Fruit fly (Drosophila melanogaster) whole organism, adult: ENCODE measurements around the gene CG7208.

ENCODE experiments used
- CG11617 ChIP-seq: fragments of 200-800 bp; sonication (Bioruptor generic); optimal IDR thresholded peaks from 2 replicates; lab custom pipeline; 2017; ENCODE audit warnings: mild to moderate bottlenecking, missing biosample characterization, missing genetic modification reagents, missing genetic modification characterization
- CG5204 ChIP-seq: fragments of 200-800 bp; sonication (Bioruptor generic); optimal IDR thresholded peaks from 2 replicates; lab custom pipeline; 2016; ENCODE audit warnings: missing biosample characterization, missing genetic modification characterization
- CG7045 ChIP-seq: fragments of 200-800 bp; sonication (Bioruptor generic); optimal IDR thresholded peaks from 2 replicates; lab custom pipeline; 2017; ENCODE audit warnings: missing biosample characterization, mild to moderate bottlenecking, missing genetic modification characterization
- CG7101 ChIP-seq: fragments of 200-800 bp; sonication (Bioruptor generic); optimal IDR thresholded peaks from 2 replicates; lab custom pipeline; 2018; ENCODE audit warnings: missing biosample characterization, mild to moderate bottlenecking, missing genetic modification characterization, moderate library complexity
- Hr96 ChIP-seq: fragments of 200-800 bp; sonication (Bioruptor generic); optimal IDR thresholded peaks from 2 replicates; lab custom pipeline; 2016; ENCODE audit warnings: missing biosample characterization, missing genetic modification characterization
- cic ChIP-seq: fragments of 200-800 bp; sonication (Bioruptor generic); optimal IDR thresholded peaks from 2 replicates; lab custom pipeline; 2017; ENCODE audit warnings: missing biosample characterization, mild to moderate bottlenecking, missing genetic modification characterization, moderate library complexity
- cnc ChIP-seq, 2 experiments: fragments of >200 bp; optimal IDR thresholded peaks; 2 replicates each; lab custom pipeline; 2017
- kay ChIP-seq: fragments of 200-800 bp; sonication (Bioruptor generic); peaks from one replicate; lab custom pipeline; 2016; ENCODE audit warnings: missing biosample characterization, missing genetic modification characterization, borderline replicate concordance
- pad ChIP-seq: fragments of 200-800 bp; sonication (Bioruptor generic); optimal IDR thresholded peaks from 3 replicates; lab custom pipeline; 2017; ENCODE audit warnings: missing biosample characterization, missing genetic modification characterization, mild to moderate bottlenecking, moderate library complexity, missing genetic modification reagents

DNA sequence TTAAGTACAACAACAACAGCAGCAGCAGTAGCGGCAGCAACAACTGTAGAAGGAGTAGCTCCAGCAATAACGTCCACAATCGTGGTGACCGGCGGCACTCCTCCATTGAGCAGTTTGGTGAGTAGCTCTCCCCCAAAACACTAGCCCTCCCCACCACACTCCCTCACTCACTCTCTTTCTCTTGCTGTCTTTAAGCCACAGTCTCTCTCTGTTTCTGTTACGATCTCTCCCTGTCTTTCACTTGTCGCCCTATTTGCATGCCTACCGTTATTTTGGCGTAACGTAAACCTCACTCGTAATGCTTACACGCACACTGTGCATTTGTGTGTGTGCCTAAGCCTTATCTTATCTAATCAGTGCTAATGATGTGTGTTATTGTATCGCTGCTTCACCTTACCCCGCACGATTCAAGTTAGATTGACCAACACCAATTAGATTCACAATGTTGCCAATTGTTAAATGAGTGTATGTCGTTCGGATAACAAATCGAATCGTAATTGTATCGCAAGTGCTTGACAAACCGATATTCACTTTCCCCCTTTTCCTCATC, 15.5 kb downstream of the CG7208 start:
- peak; percentile 2 for TF ChIP-seq CG11617 (GFP tag; lab: Kevin White, UChicago)
- TF ChIP-seq CG7101 (tag; lab: Kevin White, UChicago): peak; percentile 14
- no peak for TF ChIP-seq kay (GFP tag; lab: Kevin White, UChicago)
- TF ChIP-seq pad (GFP tag; lab: Kevin White, UChicago): peak; percentile 97
- no peak for TF ChIP-seq cnc (optimal IDR thresholded peaks at IDR 0.05; lab: Kevin White, UChicago)
- no peak for TF ChIP-seq CG7045 (GFP tag; lab: Kevin White, UChicago)
- TF ChIP-seq cic (GFP tag; lab: Kevin White, UChicago): peak; percentile 42
- no peak for TF ChIP-seq Hr96 (GFP tag; lab: Kevin White, UChicago)
- no peak for TF ChIP-seq CG5204
